Worm (Caenorhabditis elegans) whole organism, early embryonic: ENCODE results near the gene str-227.

ENCODE experiments used
- B0310.2 ChIP-seq: sonication (generic microtip); optimal IDR thresholded peaks from 2 replicates; lab custom pipeline; 2016; ENCODE audit warnings: mild to moderate bottlenecking, missing genetic modification characterization, missing compliant biosample characterization
- F13C5.2 ChIP-seq: sonication (generic microtip); optimal IDR thresholded peaks from 2 replicates; lab custom pipeline; 2017; ENCODE audit warnings: mild to moderate bottlenecking, missing genetic modification characterization, inconsistent platforms, missing compliant biosample characterization
- ama-1 ChIP-seq: fragments of 150-350 bp; optimal IDR thresholded peaks from 2 replicates; lab custom pipeline; 2014
- ceh-13 ChIP-seq: fragments of 200-800 bp; sonication (Bioruptor generic); optimal IDR thresholded peaks from 2 replicates; lab custom pipeline; 2018; ENCODE audit warnings: mild to moderate bottlenecking, missing genetic modification characterization, missing compliant biosample characterization
- ceh-36 ChIP-seq: sonication (generic microtip); optimal IDR thresholded peaks from 2 replicates; lab custom pipeline; 2016; ENCODE audit warnings: missing genetic modification characterization, inconsistent platforms, missing compliant biosample characterization
- ets-7 ChIP-seq: sonication (generic microtip); optimal IDR thresholded peaks from 2 replicates; lab custom pipeline; 2016; ENCODE audit warnings: missing genotype, missing genetic modification characterization, missing compliant biosample characterization
- flt-1 ChIP-seq: fragments of 200-800 bp; sonication (Bioruptor generic); IDR thresholded peaks from 2 replicates; pipeline ENCODE4 v1.3.6; 2022; ENCODE audit warnings: missing genetic modification characterization, missing compliant biosample characterization
- hmbx-1 ChIP-seq: sonication (generic microtip); optimal IDR thresholded peaks from 2 replicates; lab custom pipeline; 2016; ENCODE audit warnings: mild to moderate bottlenecking, missing genetic modification characterization, missing compliant biosample characterization
- hmg-4 ChIP-seq: fragments of 200-800 bp; sonication (Bioruptor generic); optimal IDR thresholded peaks from 2 replicates; lab custom pipeline; 2018; ENCODE audit warnings: mild to moderate bottlenecking, missing genetic modification characterization, missing compliant biosample characterization
- hnd-1 ChIP-seq: sonication (generic microtip); optimal IDR thresholded peaks from 2 replicates; lab custom pipeline; 2016; ENCODE audit warnings: missing genetic modification characterization, missing compliant biosample characterization
- pes-1 ChIP-seq: fragments of 200-800 bp; sonication (Bioruptor generic); IDR thresholded peaks from 2 replicates; pipeline ENCODE4 v1.3.6; 2022; ENCODE audit warnings: missing genetic modification reagents, missing genetic modification characterization, missing compliant biosample characterization
- scrt-1 ChIP-seq: fragments of 200-800 bp; sonication (Bioruptor generic); IDR thresholded peaks from 2 replicates; pipeline ENCODE4 v1.3.6; 2022; ENCODE audit warnings: missing genetic modification characterization, missing compliant biosample characterization
- sea-1 ChIP-seq: fragments of 200-800 bp; sonication (Bioruptor generic); conservative IDR thresholded peaks from 2 replicates; pipeline ENCODE4 v1.3.6; 2022; ENCODE audit warnings: missing genetic modification characterization, missing compliant biosample characterization
- tbx-11 ChIP-seq: fragments of 200-800 bp; sonication (Bioruptor generic); IDR thresholded peaks from 2 replicates; pipeline ENCODE4 v1.3.6; 2022; ENCODE audit warnings: missing genetic modification characterization, missing compliant biosample characterization

- TF ChIP-seq ama-1 (no peak), ceh-36 (tag; lab: Kevin White, UChicago) (no peak), hmbx-1 (tag; lab: Kevin White, UChicago) (no peak), ets-7 (tag; lab: Kevin White, UChicago) (no peak), scrt-1 (no peak), ceh-13 (GFP tag; lab: Kevin White, UChicago) (no peak), sea-1 (no peak), F13C5.2 (tag; lab: Kevin White, UChicago) (no peak), hnd-1 (tag; lab: Kevin White, UChicago) (no peak), B0310.2 (tag; lab: Kevin White, UChicago) (no peak), hmg-4 (GFP tag; lab: Kevin White, UChicago) (no peak), flt-1 (GFP tag; lab: Robert Waterston, UW) (no peak), tbx-11 (GFP tag; lab: Robert Waterston, UW) (no peak), pes-1 (GFP tag; lab: Robert Waterston, UW) (no peak)
Observed at ce11 chrV:3546517-3546916, 28.5 kb downstream of the str-227 start, which contains the start of gene srbc-68.
